Worm (Caenorhabditis elegans): Measurements from ENCODE around the gene zfp-2.

- TF ChIP-seq pha-4 (tag; optimal IDR thresholded peaks at IDR 0.05) (no peak), Y22D7AL.16 (tag; optimal IDR thresholded peaks at IDR 0.05) (no peak), pax-1 (tag; optimal IDR thresholded peaks at IDR 0.05) (no peak), unc-55 (GFP tag; optimal IDR thresholded peaks at IDR 0.05) (no peak), ref-2 (tag; optimal IDR thresholded peaks at IDR 0.05) (no peak), T23F11.4 (GFP tag; optimal IDR thresholded peaks at IDR 0.05) (no peak), ceh-6 (GFP tag; optimal IDR thresholded peaks at IDR 0.05) (no peak), lim-6 (tag; optimal IDR thresholded peaks at IDR 0.05) (no peak), elt-2 (tag; optimal IDR thresholded peaks at IDR 0.05) (no peak), tbx-2 (tag; optimal IDR thresholded peaks at IDR 0.05) (no peak), ceh-48 (tag; optimal IDR thresholded peaks at IDR 0.05) (no peak), fkh-10 (GFP tag; optimal IDR thresholded peaks at IDR 0.05) (no peak), npax-4 (tag; optimal IDR thresholded peaks at IDR 0.05) (no peak), fkh-6 (tag; optimal IDR thresholded peaks at IDR 0.05) (no peak)
Measured at ce11 chrII:9522986-9523385, 34.5 kb upstream of the zfp-2 start, which contains the start of gene AH6.17.
